Worm (Caenorhabditis elegans): ENCODE data around the gene gbh-2.

- TF ChIP-seq blmp-1 (tag; optimal IDR thresholded peaks at IDR 0.05) = no peak
- no peak for TF ChIP-seq unc-39 (tag; optimal IDR thresholded peaks at IDR 0.05)
- TF ChIP-seq lsy-2 (tag; optimal IDR thresholded peaks at IDR 0.05) = no peak
- TF ChIP-seq sptf-1 (tag; optimal IDR thresholded peaks at IDR 0.05) = no peak
- no peak for TF ChIP-seq nhr-76 (tag; optimal IDR thresholded peaks at IDR 0.05)
- no peak for TF ChIP-seq nhr-2 (tag; optimal IDR thresholded peaks at IDR 0.05)
These were observed at the start of gene gbh-2 for ce11 chrII:8485603-8486002.
